Worm (Caenorhabditis elegans) whole organism, young adult: ENCODE measurements around the gene Y75B8A.37.

ENCODE experiments used
- B0336.3 ChIP-seq: fragments of 200-800 bp; sonication (Bioruptor generic); IDR thresholded peaks from 2 replicates; pipeline ENCODE4 v1.3.6; 2022; ENCODE audit warnings: missing genetic modification characterization, missing compliant biosample characterization
- F23B12.7 ChIP-seq: sonication (generic microtip); optimal IDR thresholded peaks from 2 replicates; lab custom pipeline; 2017; ENCODE audit warnings: missing genetic modification characterization, mild to moderate bottlenecking, missing compliant biosample characterization, antibody characterized with exemption, moderate library complexity; ENCODE audit not compliant: insufficient read depth
- F33H1.4 ChIP-seq: fragments of 200-800 bp; sonication (Bioruptor generic); IDR thresholded peaks from 2 replicates; pipeline ENCODE4 v1.3.6; 2022; ENCODE audit warnings: missing genetic modification reagents, missing genetic modification characterization, missing compliant biosample characterization
- F39B2.1 ChIP-seq: fragments of 200-800 bp; sonication (Bioruptor generic); IDR thresholded peaks from 2 replicates; pipeline ENCODE4 v1.3.6; 2022; ENCODE audit warnings: missing genetic modification reagents, missing genetic modification characterization, missing compliant biosample characterization
- F52B5.7 ChIP-seq: sonication (generic microtip); optimal IDR thresholded peaks from 2 replicates; lab custom pipeline; 2016; ENCODE audit warnings: mild to moderate bottlenecking, missing genetic modification characterization, missing compliant biosample characterization
- K11D2.4 ChIP-seq: fragments of 200-800 bp; sonication (Bioruptor generic); IDR thresholded peaks from 2 replicates; pipeline ENCODE4 v1.3.6; 2022; ENCODE audit warnings: missing genetic modification reagents, missing genetic modification characterization, missing compliant biosample characterization
- T07F8.4 ChIP-seq: sonication (generic microtip); optimal IDR thresholded peaks from 2 replicates; lab custom pipeline; 2016; ENCODE audit warnings: mild to moderate bottlenecking, missing genetic modification characterization, moderate library complexity, missing compliant biosample characterization
- T26A5.8 ChIP-seq: sonication (generic microtip); optimal IDR thresholded peaks from 2 replicates; lab custom pipeline; 2016; ENCODE audit warnings: missing genetic modification characterization, missing compliant biosample characterization
- Y53G8AR.9 ChIP-seq: fragments of 200-800 bp; sonication (Bioruptor generic); conservative IDR thresholded peaks from 2 replicates; pipeline ENCODE4 v1.3.6; 2022; ENCODE audit warnings: missing genetic modification reagents, missing genetic modification characterization, missing compliant biosample characterization
- aptf-3 ChIP-seq: fragments of 200-800 bp; sonication (Bioruptor generic); IDR thresholded peaks from 2 replicates; pipeline ENCODE4 v1.3.6; 2022; ENCODE audit warnings: missing genetic modification characterization, missing compliant biosample characterization
- atf-7 ChIP-seq: sonication (generic microtip); optimal IDR thresholded peaks from 2 replicates; lab custom pipeline; 2017; ENCODE audit warnings: mild to moderate bottlenecking, missing genetic modification characterization, missing compliant biosample characterization
- attf-5 ChIP-seq: fragments of 200-800 bp; sonication (Bioruptor generic); optimal IDR thresholded peaks from 2 replicates; lab custom pipeline; 2018; ENCODE audit warnings: mild to moderate bottlenecking, missing genetic modification characterization, missing compliant biosample characterization
- bed-1 ChIP-seq: fragments of 200-800 bp; sonication (Bioruptor generic); IDR thresholded peaks from 2 replicates; pipeline ENCODE4 v1.3.6; 2022; ENCODE audit warnings: missing genetic modification reagents, missing genetic modification characterization, missing compliant biosample characterization
- cebp-1 ChIP-seq, 2 experiments: fragments of 200-800 bp in 1 of 2; sonication (Bioruptor generic) in 1 of 2; sonication (generic microtip) in 1 of 2; IDR thresholded peaks in 1 of 2; optimal IDR thresholded peaks in 1 of 2; 2 replicates each; pipeline versions ENCODE4 v1.3.6 to Lab custom; 2017 to 2022; ENCODE audit warnings: missing compliant biosample characterization in 2 of 2, missing genetic modification characterization in 2 of 2, mild to moderate bottlenecking in 1 of 2, missing genetic modification reagents in 1 of 2, moderate library complexity in 1 of 2
- ceh-100 ChIP-seq: fragments of 200-800 bp; sonication (Bioruptor generic); IDR thresholded peaks from 2 replicates; pipeline ENCODE4 v1.3.6; 2022; ENCODE audit warnings: missing genetic modification reagents, missing genetic modification characterization, missing compliant biosample characterization
- ceh-27 ChIP-seq: fragments of 200-800 bp; sonication (Bioruptor generic); optimal IDR thresholded peaks from 2 replicates; lab custom pipeline; 2018; ENCODE audit warnings: mild to moderate bottlenecking, missing genetic modification characterization, moderate library complexity, missing compliant biosample characterization
- chd-7 ChIP-seq: sonication (generic microtip); optimal IDR thresholded peaks from 2 replicates; lab custom pipeline; 2016; ENCODE audit warnings: mild to moderate bottlenecking, missing genetic modification characterization, moderate library complexity, missing compliant biosample characterization
- dox-1 ChIP-seq: fragments of 200-800 bp; sonication (Bioruptor generic); IDR thresholded peaks from 2 replicates; pipeline ENCODE4 v1.3.6; 2022; ENCODE audit warnings: missing genetic modification reagents, missing genetic modification characterization, missing compliant biosample characterization
- egl-18 ChIP-seq: fragments of 200-800 bp; sonication (Bioruptor generic); IDR thresholded peaks from 2 replicates; pipeline ENCODE4 v1.3.6; 2022; ENCODE audit warnings: missing genetic modification reagents, missing genetic modification characterization, missing compliant biosample characterization
- egrh-3 ChIP-seq: fragments of 200-800 bp; sonication (Bioruptor generic); IDR thresholded peaks from 2 replicates; pipeline ENCODE4 v1.3.6; 2022; ENCODE audit warnings: missing genetic modification reagents, missing genetic modification characterization, missing compliant biosample characterization
- ekl-4 ChIP-seq: fragments of 200-800 bp; sonication (Bioruptor generic); IDR thresholded peaks from 2 replicates; pipeline ENCODE4 v1.3.6; 2022; ENCODE audit warnings: missing genetic modification reagents, missing genetic modification characterization, missing compliant biosample characterization
- ets-4 ChIP-seq: fragments of 200-800 bp; sonication (Bioruptor generic); optimal IDR thresholded peaks from 2 replicates; lab custom pipeline; 2018; ENCODE audit warnings: mild to moderate bottlenecking, missing genetic modification characterization, missing compliant biosample characterization
- gei-17 ChIP-seq: fragments of 200-800 bp; sonication (Bioruptor generic); optimal IDR thresholded peaks from 2 replicates; lab custom pipeline; 2018; ENCODE audit warnings: mild to moderate bottlenecking, missing genetic modification characterization, missing compliant biosample characterization
- hlh-12 ChIP-seq: sonication (generic microtip); optimal IDR thresholded peaks from 2 replicates; lab custom pipeline; 2016; ENCODE audit warnings: missing genetic modification characterization, missing compliant biosample characterization
- hmg-1.2 ChIP-seq: fragments of 200-800 bp; sonication (Bioruptor generic); IDR thresholded peaks from 2 replicates; pipeline ENCODE4 v1.3.6; 2022; ENCODE audit warnings: missing genetic modification reagents, missing genetic modification characterization, missing compliant biosample characterization
- let-607 ChIP-seq, 2 experiments: fragments of 200-800 bp in 1 of 2; sonication (Bioruptor generic) in 1 of 2; sonication (generic microtip) in 1 of 2; optimal IDR thresholded peaks; 2 replicates each; lab custom pipeline; 2016 to 2018; ENCODE audit warnings: mild to moderate bottlenecking in 2 of 2, missing compliant biosample characterization in 2 of 2, missing genetic modification characterization in 2 of 2, moderate library complexity in 2 of 2, missing genotype in 1 of 2
- lin-26 ChIP-seq: fragments of 200-800 bp; sonication (Bioruptor generic); IDR thresholded peaks from 2 replicates; pipeline ENCODE4 v1.3.6; 2022; ENCODE audit warnings: missing genetic modification reagents, missing genetic modification characterization, missing compliant biosample characterization
- lin-40 ChIP-seq: sonication (generic microtip); optimal IDR thresholded peaks from 2 replicates; lab custom pipeline; 2016; ENCODE audit warnings: missing genetic modification characterization, mild to moderate bottlenecking, missing compliant biosample characterization, missing genotype, missing genetic modification reagents
- lir-1 ChIP-seq: fragments of 200-800 bp; sonication (Bioruptor generic); conservative IDR thresholded peaks from 2 replicates; pipeline ENCODE4 v1.3.6; 2022; ENCODE audit warnings: missing genetic modification reagents, missing genetic modification characterization, missing compliant biosample characterization
- madf-3 ChIP-seq: fragments of 200-800 bp; sonication (Bioruptor generic); IDR thresholded peaks from 2 replicates; pipeline ENCODE4 v1.3.6; 2022; ENCODE audit warnings: missing genetic modification reagents, missing genetic modification characterization, missing compliant biosample characterization
- madf-8 ChIP-seq: fragments of 200-800 bp; sonication (Bioruptor generic); conservative IDR thresholded peaks from 2 replicates; pipeline ENCODE4 v1.3.6; 2022; ENCODE audit warnings: missing genetic modification reagents, missing genetic modification characterization, missing compliant biosample characterization
- nfyb-1 ChIP-seq: fragments of 200-800 bp; sonication (Bioruptor generic); IDR thresholded peaks from 2 replicates; pipeline ENCODE4 v1.3.6; 2022; ENCODE audit warnings: missing genetic modification reagents, missing genetic modification characterization, missing compliant biosample characterization
- nhr-80 ChIP-seq: sonication (generic microtip); optimal IDR thresholded peaks from 2 replicates; lab custom pipeline; 2016; ENCODE audit warnings: missing genetic modification characterization, missing compliant biosample characterization
- nhr-90 ChIP-seq: sonication (generic microtip); optimal IDR thresholded peaks from 2 replicates; lab custom pipeline; 2016; ENCODE audit warnings: missing genotype, mild to moderate bottlenecking, missing genetic modification characterization, missing compliant biosample characterization
- pbrm-1 ChIP-seq: fragments of 200-800 bp; sonication (Bioruptor generic); IDR thresholded peaks from 2 replicates; pipeline ENCODE4 v1.3.6; 2022; ENCODE audit warnings: missing genetic modification reagents, missing genetic modification characterization, missing compliant biosample characterization
- sdz-38 ChIP-seq: sonication (generic microtip); optimal IDR thresholded peaks from 2 replicates; lab custom pipeline; 2016; ENCODE audit warnings: missing genotype, missing genetic modification characterization, missing compliant biosample characterization
- sea-2 ChIP-seq: fragments of 200-800 bp; sonication (Bioruptor generic); IDR thresholded peaks from 2 replicates; pipeline ENCODE4 v1.3.6; 2022; ENCODE audit warnings: missing genetic modification characterization, missing compliant biosample characterization
- tbp1 ChIP-seq: fragments of 200-800 bp; sonication (Bioruptor generic); optimal IDR thresholded peaks from 2 replicates; lab custom pipeline; 2018; ENCODE audit warnings: mild to moderate bottlenecking, missing genetic modification characterization, missing compliant biosample characterization
- tlf-1 ChIP-seq: fragments of 200-800 bp; sonication (Bioruptor generic); optimal IDR thresholded peaks from 2 replicates; lab custom pipeline; 2018; ENCODE audit warnings: mild to moderate bottlenecking, missing genetic modification characterization, missing compliant biosample characterization
- unc-130 ChIP-seq: sonication (generic microtip); optimal IDR thresholded peaks from 2 replicates; lab custom pipeline; 2016; ENCODE audit warnings: missing genetic modification reagents, missing genetic modification characterization, missing compliant biosample characterization
- unc-62 ChIP-seq: fragments of 150-350 bp; optimal IDR thresholded peaks from 2 replicates; lab custom pipeline; 2014; ENCODE audit warnings: missing biosample characterization, missing genetic modification reagents, missing genetic modification characterization
- ztf-22 ChIP-seq: fragments of 200-800 bp; sonication (Bioruptor generic); optimal IDR thresholded peaks from 2 replicates; lab custom pipeline; 2018; ENCODE audit warnings: mild to moderate bottlenecking, missing genetic modification characterization, moderate library complexity, missing compliant biosample characterization
- ztf-6 ChIP-seq: fragments of 200-800 bp; sonication (Bioruptor generic); IDR thresholded peaks from 2 replicates; pipeline ENCODE4 v1.3.6; 2022; ENCODE audit warnings: missing genetic modification reagents, missing genetic modification characterization, missing compliant biosample characterization

Y75B8A.37 gene

ce11 chrIII:12318794-12319193 is 3.5 kb downstream of the Y75B8A.37 start, which contains the start of gene Y75B8A.28:
TSS of gene Y75B8A.28 (plus strand) at chrIII:12319089.
- TF ChIP-seq attf-5 (GFP tag; lab: Kevin White, UChicago) (no peak), madf-8 (GFP tag; lab: Robert Waterston, UW) (no peak), bed-1 (GFP tag; lab: Robert Waterston, UW) (no peak), unc-62 (GFP tag; lab: Kevin White, UChicago) (peak; percentile 77), atf-7 (tag; lab: Kevin White, UChicago) (peak; percentile 49), egl-18 (GFP tag; lab: Robert Waterston, UW) (no peak), F39B2.1 (GFP tag; lab: Robert Waterston, UW) (no peak), unc-130 (GFP tag; lab: Kevin White, UChicago) (no peak), ztf-22 (GFP tag; lab: Kevin White, UChicago) (peak; percentile 80), tlf-1 (GFP tag; lab: Kevin White, UChicago) (no peak), nhr-80 (tag; lab: Kevin White, UChicago) (peak; percentile 90), cebp-1 (GFP tag; IDR thresholded peaks at IDR 0.05; lab: Robert Waterston, UW) (no peak), cebp-1 (tag; optimal IDR thresholded peaks at IDR 0.05; lab: Kevin White, UChicago) (peak; percentile 8), lin-26 (GFP tag; lab: Robert Waterston, UW) (no peak), let-607 (tag; optimal IDR thresholded peaks at IDR 0.05; lab: Kevin White, UChicago) (peak in 1 of 2 experiments; percentile 26), F33H1.4 (GFP tag; lab: Robert Waterston, UW) (no peak), gei-17 (no peak)

ce11 chrIII:12325284-12325683 is 10.0 kb downstream of the Y75B8A.37 start:
- TF ChIP-seq dox-1 (GFP tag; lab: Robert Waterston, UW) (peak; percentile 50; the same call in 1 of the 2 replicates), Y53G8AR.9 (GFP tag; lab: Robert Waterston, UW) (no peak), lir-1 (GFP tag; lab: Robert Waterston, UW) (no peak), cebp-1 (GFP tag; IDR thresholded peaks at IDR 0.05; lab: Robert Waterston, UW) (no peak), cebp-1 (tag; optimal IDR thresholded peaks at IDR 0.05; lab: Kevin White, UChicago) (peak; percentile 49), lin-40 (tag; lab: Kevin White, UChicago) (peak; percentile 22), ets-4 (GFP tag; lab: Kevin White, UChicago) (peak; percentile 41), attf-5 (GFP tag; lab: Kevin White, UChicago) (peak; percentile 19), tbp1 (GFP tag; lab: Kevin White, UChicago) (peak; percentile 36), nhr-80 (tag; lab: Kevin White, UChicago) (peak; percentile 91), atf-7 (tag; lab: Kevin White, UChicago) (peak; percentile 64), let-607 (tag; optimal IDR thresholded peaks at IDR 0.05; lab: Kevin White, UChicago) (peak; percentile 78 to 86), T26A5.8 (tag; lab: Kevin White, UChicago) (no peak), F52B5.7 (tag; lab: Kevin White, UChicago) (no peak), hlh-12 (no peak), ceh-100 (GFP tag; lab: Robert Waterston, UW) (no peak), nhr-90 (tag; lab: Kevin White, UChicago) (peak; percentile 20), hmg-1.2 (GFP tag; lab: Robert Waterston, UW) (peak; percentile 43; the same call in 1 of the 2 replicates), pbrm-1 (GFP tag; lab: Robert Waterston, UW) (no peak), sea-2 (GFP tag; lab: Robert Waterston, UW) (no peak)

- TF ChIP-seq cebp-1 (GFP tag; IDR thresholded peaks at IDR 0.05; lab: Robert Waterston, UW) (no peak), cebp-1 (tag; optimal IDR thresholded peaks at IDR 0.05; lab: Kevin White, UChicago) (peak; percentile 62), F39B2.1 (GFP tag; lab: Robert Waterston, UW) (no peak), egrh-3 (peak; percentile 78), sdz-38 (no peak), T07F8.4 (tag; lab: Kevin White, UChicago) (no peak), egl-18 (GFP tag; lab: Robert Waterston, UW) (no peak), ekl-4 (GFP tag; lab: Robert Waterston, UW) (no peak), unc-62 (GFP tag; lab: Kevin White, UChicago) (no peak), ztf-6 (GFP tag; lab: Robert Waterston, UW) (no peak), nhr-80 (tag; lab: Kevin White, UChicago) (peak; percentile 72), F23B12.7 (tag; lab: Kevin White, UChicago) (no peak), aptf-3 (no peak), madf-3 (GFP tag; lab: Robert Waterston, UW) (no peak), nfyb-1 (GFP tag; lab: Robert Waterston, UW) (0 out of 2 replicates have a peak, but pooled peaks have one; percentile 32), nhr-90 (tag; lab: Kevin White, UChicago) (no peak), atf-7 (tag; lab: Kevin White, UChicago) (peak; percentile 67), B0336.3 (peak; percentile 55; the same call in 1 of the 2 replicates), K11D2.4 (GFP tag; lab: Robert Waterston, UW) (no peak), ceh-27 (GFP tag; lab: Kevin White, UChicago) (no peak), chd-7 (tag; lab: Kevin White, UChicago) (no peak)
These were observed 12.3 kb downstream of the Y75B8A.37 start, which contains the start of the genes zip-12 and Y75B8A.63 for ce11 chrIII:12327528-12327997. TSS of gene zip-12 (plus strand) at chrIII:12327914. TSS of gene Y75B8A.63 (plus strand) at chrIII:12327947.
